Fruit fly (Drosophila melanogaster) whole organism, wandering third instar larva: ENCODE data around the gene CG6171.

Source experiments
- br ChIP-seq: fragments of 200-800 bp; sonication (Bioruptor generic); optimal IDR thresholded peaks from 2 replicates; lab custom pipeline; 2016; ENCODE audit warnings: missing biosample characterization, missing genetic modification characterization

CG6171 gene

DNA sequence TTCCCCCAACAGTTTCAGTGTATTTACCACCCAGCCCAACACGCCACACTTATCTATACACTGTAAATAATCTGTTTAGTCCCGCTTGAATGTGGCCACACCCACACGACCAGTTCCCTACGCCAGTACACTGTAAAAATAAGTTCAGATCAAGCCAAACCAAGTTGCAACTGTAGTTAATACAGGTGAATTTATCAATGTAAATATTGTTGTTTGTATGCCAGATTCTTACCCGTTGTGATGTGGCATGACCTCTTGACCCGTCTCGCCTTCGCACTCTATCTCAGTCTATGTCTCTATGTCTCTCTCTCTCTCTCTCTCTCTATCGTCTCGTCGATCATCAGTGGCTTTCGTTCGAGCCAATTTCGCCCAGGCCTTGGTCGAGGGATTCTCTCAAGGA, 49.8 kb downstream of the CG6171 start:
- TF ChIP-seq br (GFP tag; lab: Kevin White, UChicago): no peak
